Worm (Caenorhabditis elegans) whole organism, mixed stage, embryonic: ENCODE measurements around the gene mboa-1.

Source experiments
- blmp-1 ChIP-seq: fragments of 150-350 bp; optimal IDR thresholded peaks from 2 replicates; lab custom pipeline; 2014; ENCODE audit warnings: missing biosample characterization, missing genetic modification characterization
- ceh-43 ChIP-seq: fragments of 200-800 bp; sonication (Bioruptor generic); optimal IDR thresholded peaks from 2 replicates; lab custom pipeline; 2018; ENCODE audit warnings: mild to moderate bottlenecking, missing genetic modification characterization, moderate library complexity, missing compliant biosample characterization
- ces-1 ChIP-seq: fragments of 150-350 bp; optimal IDR thresholded peaks from 2 replicates; lab custom pipeline; 2014; ENCODE audit warnings: missing biosample characterization, missing genetic modification reagents, missing genetic modification characterization
- cnd-1 ChIP-seq: fragments of 200-800 bp; sonication (Bioruptor generic); optimal IDR thresholded peaks from 2 replicates; lab custom pipeline; 2018; ENCODE audit warnings: mild to moderate bottlenecking, missing genetic modification characterization, missing compliant biosample characterization
- flh-1 ChIP-seq: fragments of 200-800 bp; sonication (Bioruptor generic); optimal IDR thresholded peaks from 2 replicates; lab custom pipeline; 2018; ENCODE audit warnings: mild to moderate bottlenecking, missing genetic modification characterization, moderate library complexity, missing compliant biosample characterization
- hlh-1 ChIP-seq: fragments of 150-350 bp; optimal IDR thresholded peaks from 2 replicates; lab custom pipeline; 2014; ENCODE audit warnings: missing biosample characterization, missing genetic modification reagents, missing genetic modification characterization
- lin-32 ChIP-seq: fragments of 200-800 bp; sonication (Bioruptor generic); optimal IDR thresholded peaks from 2 replicates; lab custom pipeline; 2018; ENCODE audit warnings: mild to moderate bottlenecking, missing genetic modification characterization, missing compliant biosample characterization
- lsy-2 ChIP-seq: fragments of 150-350 bp; optimal IDR thresholded peaks from 2 replicates; lab custom pipeline; 2014; ENCODE audit warnings: missing biosample characterization, missing genetic modification characterization
- mab-5 ChIP-seq: fragments of 150-350 bp; optimal IDR thresholded peaks from 2 replicates; lab custom pipeline; 2014; ENCODE audit warnings: missing biosample characterization, missing genetic modification characterization
- mls-2 ChIP-seq: sonication (generic microtip); optimal IDR thresholded peaks from 2 replicates; lab custom pipeline; 2016; ENCODE audit warnings: mild to moderate bottlenecking, missing genetic modification characterization, moderate library complexity, missing compliant biosample characterization
- nhr-28 ChIP-seq: fragments of 150-350 bp; optimal IDR thresholded peaks from 2 replicates; lab custom pipeline; 2014; ENCODE audit warnings: missing biosample characterization, missing genetic modification characterization
- pha-4 ChIP-seq: fragments of 150-350 bp; optimal IDR thresholded peaks from 2 replicates; lab custom pipeline; 2018; ENCODE audit warnings: missing biosample characterization, missing genetic modification reagents, missing genetic modification characterization
- sem-2 ChIP-seq: fragments of 200-800 bp; sonication (Bioruptor generic); optimal IDR thresholded peaks from 2 replicates; lab custom pipeline; 2018; ENCODE audit warnings: mild to moderate bottlenecking, missing genetic modification characterization, missing compliant biosample characterization
- sptf-1 ChIP-seq: sonication (generic microtip); optimal IDR thresholded peaks from 2 replicates; lab custom pipeline; 2017; ENCODE audit warnings: mild to moderate bottlenecking, missing genetic modification characterization, moderate library complexity, missing compliant biosample characterization
- unc-120 ChIP-seq: sonication (generic microtip); optimal IDR thresholded peaks from 2 replicates; lab custom pipeline; 2017; ENCODE audit warnings: missing genetic modification characterization, missing compliant biosample characterization; ENCODE audit not compliant: poor library complexity, severe bottlenecking
- unc-39 ChIP-seq: fragments of 150-350 bp; optimal IDR thresholded peaks from 2 replicates; lab custom pipeline; 2014; ENCODE audit warnings: missing biosample characterization, missing genetic modification characterization
- unc-62 ChIP-seq: fragments of 150-350 bp; optimal IDR thresholded peaks from 2 replicates; lab custom pipeline; 2014; ENCODE audit warnings: missing biosample characterization, missing genetic modification reagents, missing genetic modification characterization

mboa-1 gene

ce11 chrX:16078695-16079094 lies 48.1 kb downstream of the mboa-1 start:
- TF ChIP-seq nhr-28 (tag; lab: Kevin White, UChicago) (no peak), lin-32 (GFP tag; lab: Kevin White, UChicago) (no peak)

DNA sequence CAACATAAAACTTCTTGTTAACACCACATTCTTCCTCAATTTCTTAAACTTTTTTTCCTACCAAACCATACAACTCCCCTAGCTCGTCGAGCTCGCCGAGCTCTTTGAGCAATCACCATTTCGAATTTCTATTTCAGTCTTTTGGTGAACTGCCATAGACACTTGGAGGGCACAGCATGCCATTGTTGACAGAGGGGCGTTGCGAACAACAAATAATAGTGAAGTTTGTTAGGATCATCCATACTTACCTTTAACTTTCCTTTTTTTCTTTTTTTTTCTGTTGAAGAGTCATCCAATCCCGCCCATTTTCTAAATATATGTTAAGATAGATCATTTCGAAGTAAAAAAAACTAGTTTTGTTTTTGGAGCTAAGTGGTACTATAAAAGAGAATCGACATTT lies 51.4 kb downstream of the mboa-1 start, which contains the start of gene idpp-14:
Gene idpp-14, plus strand, starts transcription at position 324 of the 400 bp plus-strand sequence.
- TF ChIP-seq unc-62, result no peak
- TF ChIP-seq pha-4 (tag; lab: Kevin White, UChicago), result no peak
- TF ChIP-seq cnd-1 (tag; lab: Kevin White, UChicago), result no peak
- no peak for TF ChIP-seq mab-5 (tag; lab: Kevin White, UChicago)
- TF ChIP-seq ceh-43 (GFP tag; lab: Kevin White, UChicago), result no peak
- no peak for TF ChIP-seq mls-2 (tag; lab: Kevin White, UChicago)
- no peak for TF ChIP-seq blmp-1 (tag; lab: Kevin White, UChicago)
- no peak for TF ChIP-seq lsy-2 (tag; lab: Kevin White, UChicago)
- TF ChIP-seq sem-2 (GFP tag; lab: Kevin White, UChicago), result no peak
- no peak for TF ChIP-seq unc-39 (tag; lab: Kevin White, UChicago)
- TF ChIP-seq flh-1 (GFP tag; lab: Kevin White, UChicago), result no peak
- TF ChIP-seq hlh-1 (tag; lab: Kevin White, UChicago), result no peak
- no peak for TF ChIP-seq ces-1 (GFP tag; lab: Kevin White, UChicago)
- TF ChIP-seq unc-120 (tag; lab: Kevin White, UChicago), result no peak
- no peak for TF ChIP-seq sptf-1 (tag; lab: Kevin White, UChicago)
